ENCODE assay signal across 4 fruit fly cellular contexts in the genomic region with DNA sequence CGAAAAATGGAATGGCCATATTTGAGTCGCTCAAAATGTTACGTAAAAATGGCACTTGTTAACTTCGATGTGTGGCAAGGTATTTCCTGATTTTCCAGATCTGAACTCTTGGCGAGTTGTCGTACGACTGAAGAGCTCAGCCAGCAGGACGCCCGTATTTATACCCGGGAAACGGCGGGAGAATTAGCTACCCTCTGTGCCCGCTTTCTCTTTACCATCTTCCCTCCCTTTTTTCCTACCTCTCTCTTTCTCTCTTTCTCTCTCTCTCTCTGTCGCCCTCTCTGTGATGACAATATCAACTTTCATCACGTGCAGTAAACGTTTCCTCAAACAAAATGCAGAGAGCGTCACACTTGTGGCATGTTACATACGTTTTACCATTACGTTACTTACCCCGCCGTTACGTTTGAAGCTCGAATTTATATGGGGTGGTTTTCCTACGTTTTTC.
TF ChIP-seq lines count a peak whose summit lies in the region.

skl (minus strand) TSS at position 134 of the 448 bp plus-strand sequence.

- TF ChIP-seq CTCF in whole organism, embryonic (GFP tag; optimal IDR thresholded peaks at IDR 0.05; lab: Kevin White, UChicago) = no peak

TF ChIP-seq in whole organism, adult, 20 proteins besides CTCF, POLR2A, EP300 and RAD21:
- TF ChIP-seq toe (GFP tag; optimal IDR thresholded peaks at IDR 0.05; lab: Kevin White, UChicago) = no peak
- no peak for TF ChIP-seq CG1620 (GFP tag; optimal IDR thresholded peaks at IDR 0.05; lab: Kevin White, UChicago)
- no peak for TF ChIP-seq Mnt (GFP tag; optimal IDR thresholded peaks at IDR 0.05; lab: Kevin White, UChicago)
- TF ChIP-seq kay (GFP tag; lab: Kevin White, UChicago; ENCODE audit: borderline replicate concordance) = no peak
- TF ChIP-seq CG7101 (tag; optimal IDR thresholded peaks at IDR 0.05; lab: Kevin White, UChicago) = no peak
- no peak for TF ChIP-seq CG5204 (GFP tag; optimal IDR thresholded peaks at IDR 0.05; lab: Kevin White, UChicago)
- TF ChIP-seq pad (GFP tag; optimal IDR thresholded peaks at IDR 0.05; lab: Kevin White, UChicago) = peak; percentile 86

TF ChIP-seq in whole organism, embryonic, 481 proteins besides CTCF, POLR2A, EP300 and RAD21 (continues in another document):
- TF ChIP-seq CG9609 (GFP tag; optimal IDR thresholded peaks at IDR 0.05; lab: Kevin White, UChicago) (no peak), CG3995 (GFP tag; optimal IDR thresholded peaks at IDR 0.05; lab: Kevin White, UChicago) (no peak), CG17829 (tag; optimal IDR thresholded peaks at IDR 0.05; lab: Kevin White, UChicago) (peak; percentile 24), Eip74EF (GFP tag; optimal IDR thresholded peaks at IDR 0.05; lab: Kevin White, UChicago) (no peak), CG8388 (GFP tag; optimal IDR thresholded peaks at IDR 0.05; lab: Kevin White, UChicago) (no peak), CG13624 (GFP tag; optimal IDR thresholded peaks at IDR 0.05; lab: Kevin White, UChicago) (no peak), ken (GFP tag; IDR thresholded peaks at IDR 0.05; lab: Robert Waterston, UW) (no peak), CG30020 (tag; optimal IDR thresholded peaks at IDR 0.05; lab: Kevin White, UChicago) (no peak), CG10959 (GFP tag; IDR thresholded peaks at IDR 0.05; lab: Robert Waterston, UW) (no peak), CG43689 (GFP tag; IDR thresholded peaks at IDR 0.05; lab: Robert Waterston, UW) (no peak), gcm (GFP tag; optimal IDR thresholded peaks at IDR 0.05; lab: Kevin White, UChicago) (peak; percentile 67), crol (GFP tag; IDR thresholded peaks at IDR 0.05; lab: Robert Waterston, UW) (no peak), Hr39 (optimal IDR thresholded peaks at IDR 0.05; lab: Kevin White, UChicago) (no peak), sisA (GFP tag; IDR thresholded peaks at IDR 0.05; lab: Robert Waterston, UW) (no peak), CG11504 (tag; optimal IDR thresholded peaks at IDR 0.05; lab: Kevin White, UChicago) (no peak), Blimp-1 (GFP tag; optimal IDR thresholded peaks at IDR 0.05; lab: Kevin White, UChicago) (no peak), CG8944 (GFP tag; optimal IDR thresholded peaks at IDR 0.05; lab: Kevin White, UChicago) (no peak), bcd (GFP tag; optimal IDR thresholded peaks at IDR 0.05; lab: Kevin White, UChicago) (no peak), Hand (GFP tag; optimal IDR thresholded peaks at IDR 0.05; lab: Kevin White, UChicago) (no peak), Ravus (GFP tag; IDR thresholded peaks at IDR 0.05; lab: Robert Waterston, UW) (no peak), CG5953 (GFP tag; IDR thresholded peaks at IDR 0.05; lab: Robert Waterston, UW) (no peak), CG3163 (GFP tag; optimal IDR thresholded peaks at IDR 0.05; lab: Kevin White, UChicago) (peak; percentile 80), Side (GFP tag; optimal IDR thresholded peaks at IDR 0.05; lab: Kevin White, UChicago) (no peak), CG6791 (GFP tag; IDR thresholded peaks at IDR 0.05; lab: Robert Waterston, UW; ENCODE audit: partially characterized antibody) (peak; percentile 55; the same call in 1 of the 3 replicates), seq (GFP tag; IDR thresholded peaks at IDR 0.05; lab: Robert Waterston, UW) (peak; percentile 86), nerfin-1 (tag; optimal IDR thresholded peaks at IDR 0.05; lab: Kevin White, UChicago) (peak; percentile 60), shn (GFP tag; optimal IDR thresholded peaks at IDR 0.05; lab: Kevin White, UChicago) (no peak), yki (optimal IDR thresholded peaks at IDR 0.05; lab: Kevin White, UChicago) (peak; percentile 84)

TF ChIP-seq in whole organism, prepupa, 60 proteins besides CTCF, POLR2A, EP300 and RAD21:
- no peak for TF ChIP-seq CG6854 (GFP tag; optimal IDR thresholded peaks at IDR 0.05; lab: Kevin White, UChicago)
- no peak for TF ChIP-seq dac (GFP tag; optimal IDR thresholded peaks at IDR 0.05; lab: Kevin White, UChicago)
- TF ChIP-seq CG31627 (GFP tag; optimal IDR thresholded peaks at IDR 0.05; lab: Kevin White, UChicago) = no peak
- TF ChIP-seq OdsH (GFP tag; optimal IDR thresholded peaks at IDR 0.05; lab: Kevin White, UChicago) = no peak
- TF ChIP-seq fkh (GFP tag; optimal IDR thresholded peaks at IDR 0.05; lab: Kevin White, UChicago) = peak; percentile 19
- no peak for TF ChIP-seq salr (GFP tag; optimal IDR thresholded peaks at IDR 0.05; lab: Kevin White, UChicago)
- TF ChIP-seq Blimp-1 (GFP tag; optimal IDR thresholded peaks at IDR 0.05; lab: Kevin White, UChicago) = no peak
- TF ChIP-seq CG11294 (GFP tag; IDR thresholded peaks at IDR 0.05; lab: Robert Waterston, UW) = no peak
- no peak for TF ChIP-seq CG3919 (GFP tag; optimal IDR thresholded peaks at IDR 0.05; lab: Kevin White, UChicago)
- TF ChIP-seq spab (GFP tag; optimal IDR thresholded peaks at IDR 0.05; lab: Kevin White, UChicago) = no peak
- TF ChIP-seq Hr38 (GFP tag; optimal IDR thresholded peaks at IDR 0.05; lab: Kevin White, UChicago) = no peak
- TF ChIP-seq CG1621 (tag; optimal IDR thresholded peaks at IDR 0.05; lab: Kevin White, UChicago) = no peak
- TF ChIP-seq lz (GFP tag; optimal IDR thresholded peaks at IDR 0.05; lab: Kevin White, UChicago) = no peak
- peak; percentile 41 for TF ChIP-seq svp (GFP tag; lab: Kevin White, UChicago)
- no peak for TF ChIP-seq CG11762 (GFP tag; optimal IDR thresholded peaks at IDR 0.05; lab: Kevin White, UChicago; ENCODE audit: insufficient read depth)
- no peak for TF ChIP-seq CG15336 (GFP tag; IDR thresholded peaks at IDR 0.05; lab: Robert Waterston, UW)
- TF ChIP-seq pdm3 (GFP tag; optimal IDR thresholded peaks at IDR 0.05; lab: Kevin White, UChicago) = no peak

TF ChIP-seq in whole organism, pupa, 21 proteins besides CTCF, POLR2A, EP300 and RAD21:
- TF ChIP-seq Pif1A (GFP tag; optimal IDR thresholded peaks at IDR 0.05; lab: Kevin White, UChicago) (no peak), CG12605 (GFP tag; IDR thresholded peaks at IDR 0.05; lab: Robert Waterston, UW) (peak; percentile 54; the same call in 1 of the 2 replicates)
TF ChIP-seq in whole organism, pupa: peak in this region for 1.
